Fruit fly (Drosophila melanogaster) whole organism, pupa: ENCODE results near the gene CG11584.

ENCODE experiments used
- CG10348 ChIP-seq: fragments of 200-800 bp; sonication (Bioruptor generic); IDR thresholded peaks from 2 replicates; pipeline ENCODE4 v1.3.6; 2022; ENCODE audit warnings: missing biosample characterization, missing genetic modification characterization
- CG12605 ChIP-seq: fragments of 200-800 bp; sonication (Bioruptor generic); IDR thresholded peaks from 2 replicates; pipeline ENCODE4 v1.3.6; 2022; ENCODE audit warnings: missing biosample characterization, missing genetic modification characterization
- CG13204 ChIP-seq: fragments of 200-800 bp; sonication (Bioruptor generic); optimal IDR thresholded peaks from 2 replicates; lab custom pipeline; 2018; ENCODE audit warnings: missing biosample characterization, mild to moderate bottlenecking, missing genetic modification characterization, moderate library complexity
- CG14655 ChIP-seq: fragments of 200-800 bp; sonication (Bioruptor generic); optimal IDR thresholded peaks from 3 replicates; lab custom pipeline; 2017; ENCODE audit warnings: mild to moderate bottlenecking, missing biosample characterization, missing genetic modification reagents, missing genetic modification characterization
- CG15710 ChIP-seq: fragments of 200-800 bp; sonication (Bioruptor generic); optimal IDR thresholded peaks from 2 replicates; lab custom pipeline; 2018; ENCODE audit warnings: missing biosample characterization, mild to moderate bottlenecking, missing genetic modification characterization, moderate library complexity
- CG17806 ChIP-seq: fragments of 200-800 bp; sonication (Bioruptor generic); optimal IDR thresholded peaks from 2 replicates; lab custom pipeline; 2018; ENCODE audit warnings: missing biosample characterization, mild to moderate bottlenecking, missing genetic modification characterization, moderate library complexity
- CG32121 ChIP-seq: fragments of 200-800 bp; sonication (Bioruptor generic); IDR thresholded peaks from 2 replicates; pipeline ENCODE4 v1.3.6; 2022; ENCODE audit warnings: missing biosample characterization, missing genetic modification characterization
- CG34367 ChIP-seq: fragments of 200-800 bp; sonication (Bioruptor generic); optimal IDR thresholded peaks from 2 replicates; lab custom pipeline; 2018; ENCODE audit warnings: missing biosample characterization, mild to moderate bottlenecking, missing genetic modification characterization
- CG4496 ChIP-seq: fragments of 200-800 bp; sonication (Bioruptor generic); IDR thresholded peaks from 3 replicates; pipeline ENCODE4 v1.3.6; 2022; ENCODE audit warnings: missing biosample characterization, missing genetic modification characterization
- CG8159 ChIP-seq: fragments of 200-800 bp; sonication (Bioruptor generic); optimal IDR thresholded peaks from 3 replicates; lab custom pipeline; 2018; ENCODE audit warnings: missing biosample characterization, mild to moderate bottlenecking, missing genetic modification characterization, moderate library complexity
- CG8301 ChIP-seq: fragments of 200-800 bp; sonication (Bioruptor generic); optimal IDR thresholded peaks from 2 replicates; lab custom pipeline; 2018; ENCODE audit warnings: missing biosample characterization, mild to moderate bottlenecking, missing genetic modification characterization
- CG9948 ChIP-seq: fragments of 200-800 bp; sonication (Bioruptor generic); optimal IDR thresholded peaks from 2 replicates; lab custom pipeline; 2018; ENCODE audit warnings: missing biosample characterization, mild to moderate bottlenecking, missing genetic modification characterization, moderate library complexity
- D1 ChIP-seq: fragments of 200-800 bp; sonication (Bioruptor generic); optimal IDR thresholded peaks from 2 replicates; lab custom pipeline; 2018; ENCODE audit warnings: missing biosample characterization, mild to moderate bottlenecking, missing genetic modification characterization, moderate library complexity
- EcR ChIP-seq: fragments of 200-800 bp; sonication (Bioruptor generic); optimal IDR thresholded peaks from 3 replicates; lab custom pipeline; 2019; ENCODE audit warnings: missing biosample characterization, missing genetic modification characterization, mild to moderate bottlenecking, moderate library complexity, missing genetic modification reagents
- Ets98B ChIP-seq: fragments of 200-800 bp; sonication (Bioruptor generic); IDR thresholded peaks from 2 replicates; pipeline ENCODE4 v1.3.6; 2022; ENCODE audit warnings: missing biosample characterization, missing genetic modification characterization
- Pif1A ChIP-seq: fragments of 200-800 bp; sonication (Bioruptor generic); optimal IDR thresholded peaks from 3 replicates; lab custom pipeline; 2016; ENCODE audit warnings: missing biosample characterization, missing genetic modification characterization
- Pif1B ChIP-seq: fragments of 200-800 bp; sonication (Bioruptor generic); optimal IDR thresholded peaks from 3 replicates; lab custom pipeline; 2016; ENCODE audit warnings: missing biosample characterization, missing genetic modification characterization
- Snoo ChIP-seq: fragments of 200-800 bp; sonication (Bioruptor generic); optimal IDR thresholded peaks from 3 replicates; lab custom pipeline; 2017; ENCODE audit warnings: missing biosample characterization, mild to moderate bottlenecking, missing genetic modification characterization, inconsistent platforms
- fd96Ca ChIP-seq: fragments of 200-800 bp; sonication (Bioruptor generic); IDR thresholded peaks from 3 replicates; pipeline ENCODE4 v1.3.6; 2022; ENCODE audit warnings: missing biosample characterization, missing genetic modification characterization
- gl ChIP-seq: fragments of 200-800 bp; sonication (Bioruptor generic); optimal IDR thresholded peaks from 2 replicates; lab custom pipeline; 2018; ENCODE audit warnings: missing biosample characterization, mild to moderate bottlenecking, missing genetic modification characterization
- rn ChIP-seq: fragments of 200-800 bp; sonication (Bioruptor generic); IDR thresholded peaks from 2 replicates; pipeline ENCODE4 v1.3.6; 2022; ENCODE audit warnings: missing biosample characterization, missing genetic modification characterization

CG11584 gene

DNA sequence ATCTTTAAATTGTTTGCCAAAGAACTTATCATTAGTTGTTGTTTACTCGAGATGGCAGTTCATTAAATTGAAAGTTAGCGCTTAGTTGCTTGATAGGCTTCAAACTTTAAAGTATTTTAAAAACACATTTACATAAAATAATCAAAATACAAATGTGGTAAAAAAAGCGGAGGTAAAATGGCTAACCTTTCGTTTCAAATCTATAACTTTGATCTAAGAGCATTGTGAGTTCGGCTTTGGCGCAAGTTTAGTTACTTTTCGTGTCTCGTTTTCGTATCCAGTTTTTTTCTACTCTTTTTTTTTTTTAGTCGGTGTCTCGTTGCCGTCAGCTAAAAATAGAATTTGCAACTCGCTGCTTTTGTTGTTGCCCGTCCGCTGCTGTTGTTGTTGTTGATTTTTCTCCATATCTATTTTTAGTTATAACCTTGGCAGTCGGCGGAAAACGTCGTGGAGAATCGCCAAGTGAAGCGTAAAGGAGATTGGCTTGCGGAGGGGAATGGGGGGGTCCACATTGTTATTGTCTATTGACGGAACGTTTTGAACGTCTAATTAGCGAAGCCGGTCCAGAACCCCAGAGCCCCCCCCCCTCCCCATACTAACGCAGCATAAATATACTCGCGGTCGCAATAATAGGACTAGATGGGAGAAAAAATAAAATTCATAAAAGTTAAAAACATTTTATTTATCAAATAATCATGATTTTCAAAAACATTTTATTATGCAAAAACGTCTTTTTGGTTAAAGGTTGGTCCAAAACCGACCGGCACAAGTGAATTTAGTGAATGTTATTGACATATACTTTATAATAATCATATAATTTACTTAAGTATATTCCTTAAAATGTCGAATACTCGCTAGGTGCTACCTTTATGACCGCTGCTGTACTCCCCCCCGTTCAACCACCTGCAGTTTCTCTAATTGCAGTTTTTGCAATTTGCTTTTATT is 33.9 kb downstream of the CG11584 start:
- TF ChIP-seq CG13204 (GFP tag; lab: Kevin White, UChicago) (peak; percentile 24), rn (peak; percentile 43; the same call in 1 of the 2 replicates), D1 (no peak), CG8159 (tag; lab: Kevin White, UChicago) (peak; percentile 79), CG12605 (GFP tag; lab: Robert Waterston, UW) (peak; percentile 81), Ets98B (GFP tag; lab: Robert Waterston, UW) (peak; percentile 74), CG8301 (peak; percentile 88), Pif1B (GFP tag; lab: Kevin White, UChicago) (peak; percentile 46), fd96Ca (GFP tag; lab: Robert Waterston, UW) (peak; percentile 57), CG34367 (tag; lab: Kevin White, UChicago) (peak; percentile 64), CG10348 (GFP tag; lab: Robert Waterston, UW) (peak; percentile 41; the same call in 1 of the 2 replicates), EcR (GFP tag; lab: Kevin White, UChicago) (peak; percentile 6), CG15710 (peak; percentile 68), CG14655 (GFP tag; lab: Kevin White, UChicago) (peak; percentile 93), gl (tag; lab: Kevin White, UChicago) (peak; percentile 13), Pif1A (peak; percentile 48), CG17806 (peak; percentile 76), Snoo (peak; percentile 22), CG32121 (GFP tag; lab: Robert Waterston, UW) (peak; percentile 83), CG4496 (peak; percentile 90), CG9948 (tag; lab: Kevin White, UChicago) (peak; percentile 86)

DNA sequence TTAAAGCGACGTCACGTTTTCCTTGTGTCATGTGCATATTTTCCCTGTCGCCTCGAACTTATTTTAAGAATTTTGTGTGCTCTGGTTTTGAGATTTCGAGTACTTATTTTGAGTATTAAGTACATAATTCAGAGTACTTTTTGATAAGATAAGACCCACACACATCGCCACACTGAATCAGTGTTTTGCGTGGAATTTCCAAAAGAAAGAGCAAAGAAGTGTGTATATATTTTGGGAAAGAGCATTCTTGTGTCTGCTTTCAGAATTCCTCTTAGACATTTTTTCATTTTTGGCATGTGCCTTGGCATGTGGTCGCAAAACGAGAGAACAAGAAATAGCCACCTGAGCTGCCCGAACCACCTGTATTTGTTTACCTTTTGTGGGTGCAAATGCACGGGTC is 35.0 kb downstream of the CG11584 start:
- TF ChIP-seq EcR (GFP tag; lab: Kevin White, UChicago) = no peak
- peak; percentile 43 for TF ChIP-seq CG14655 (GFP tag; lab: Kevin White, UChicago)
- no peak for TF ChIP-seq CG10348 (GFP tag; lab: Robert Waterston, UW)
- TF ChIP-seq CG15710 = peak; percentile 6
- no peak for TF ChIP-seq Snoo
- TF ChIP-seq CG34367 (tag; lab: Kevin White, UChicago) = no peak
- peak; percentile 31; the same call in 1 of the 2 replicates for TF ChIP-seq Ets98B (GFP tag; lab: Robert Waterston, UW)
- TF ChIP-seq CG4496 = 0 out of 3 replicates have a peak, but pooled peaks have one; percentile 21
- no peak for TF ChIP-seq CG13204 (GFP tag; lab: Kevin White, UChicago)
- no peak; the same call in 2 of the 3 replicates for TF ChIP-seq fd96Ca (GFP tag; lab: Robert Waterston, UW)
- peak; percentile 27; the same call in 1 of the 2 replicates for TF ChIP-seq CG12605 (GFP tag; lab: Robert Waterston, UW)
- TF ChIP-seq Pif1A = no peak
- TF ChIP-seq CG32121 (GFP tag; lab: Robert Waterston, UW) = peak; percentile 51
- no peak for TF ChIP-seq Pif1B (GFP tag; lab: Kevin White, UChicago)
- TF ChIP-seq CG9948 (tag; lab: Kevin White, UChicago) = no peak
- TF ChIP-seq CG17806 = no peak
- TF ChIP-seq CG8159 (tag; lab: Kevin White, UChicago) = no peak
- TF ChIP-seq CG8301 = peak; percentile 31
- TF ChIP-seq D1 = no peak
- TF ChIP-seq gl (tag; lab: Kevin White, UChicago) = no peak
- no peak for TF ChIP-seq rn

DNA sequence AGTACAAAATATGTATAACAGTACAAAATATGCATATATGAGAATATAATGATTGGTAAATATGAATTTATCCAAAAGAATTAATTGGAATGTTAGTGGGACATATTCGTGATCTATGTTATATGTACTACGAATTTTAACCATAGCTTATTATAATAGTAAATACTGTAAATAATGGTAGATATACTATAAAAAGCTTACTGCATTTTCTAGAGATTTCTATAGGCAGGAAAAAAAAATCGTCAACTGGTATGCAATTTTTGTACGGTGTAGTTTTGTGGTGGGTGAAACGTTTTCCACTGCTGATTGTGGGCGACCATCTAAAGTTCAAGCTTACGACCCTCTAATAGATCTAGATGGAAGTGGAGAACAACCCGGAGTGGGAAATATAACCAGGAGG is 36.0 kb downstream of the CG11584 start:
- TF ChIP-seq CG4496 = 0 out of 3 replicates have a peak, but pooled peaks have one; percentile 7
- peak; percentile 16 for TF ChIP-seq CG8301
- TF ChIP-seq gl (tag; lab: Kevin White, UChicago) = no peak

DNA sequence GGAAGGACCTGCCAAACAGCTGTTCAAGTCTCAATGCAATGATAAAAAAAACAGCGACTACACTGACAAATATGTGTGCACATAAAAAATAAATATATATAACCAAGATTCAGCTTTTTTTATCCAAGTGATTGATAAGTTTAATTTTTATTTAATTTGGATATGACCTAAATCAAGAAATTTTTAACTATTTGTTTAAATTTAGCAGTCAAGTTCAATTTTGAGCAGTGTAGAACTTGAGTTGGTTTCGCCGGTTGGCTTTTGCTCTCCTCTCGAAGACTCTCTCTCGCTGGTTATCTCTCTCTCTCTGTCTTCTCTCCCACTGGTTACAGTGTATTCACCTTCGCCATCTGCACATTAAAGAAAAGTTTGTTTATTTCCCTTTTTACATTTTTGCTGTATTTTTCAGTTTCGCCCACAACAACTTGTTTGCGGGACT is 37.2 kb downstream of the CG11584 start:
- TF ChIP-seq rn (peak; percentile 92), CG8159 (tag; lab: Kevin White, UChicago) (peak; percentile 98), CG15710 (peak; percentile 98), CG8301 (peak; percentile 93), CG17806 (peak; percentile 98), EcR (GFP tag; lab: Kevin White, UChicago) (peak; percentile 93), CG34367 (tag; lab: Kevin White, UChicago) (peak; percentile 97), D1 (peak; percentile 95), CG10348 (GFP tag; lab: Robert Waterston, UW) (peak; percentile 59; the same call in 1 of the 2 replicates), fd96Ca (GFP tag; lab: Robert Waterston, UW) (peak; percentile 86), Pif1A (peak; percentile 94), CG14655 (GFP tag; lab: Kevin White, UChicago) (peak; percentile 95), gl (tag; lab: Kevin White, UChicago) (peak; percentile 92), Pif1B (GFP tag; lab: Kevin White, UChicago) (peak; percentile 91), Ets98B (GFP tag; lab: Robert Waterston, UW) (peak; percentile 94), CG13204 (GFP tag; lab: Kevin White, UChicago) (peak; percentile 93), Snoo (peak; percentile 97), CG4496 (peak; percentile 97), CG9948 (tag; lab: Kevin White, UChicago) (peak; percentile 97), CG12605 (GFP tag; lab: Robert Waterston, UW) (peak; percentile 96), CG32121 (GFP tag; lab: Robert Waterston, UW) (peak; percentile 95)

DNA sequence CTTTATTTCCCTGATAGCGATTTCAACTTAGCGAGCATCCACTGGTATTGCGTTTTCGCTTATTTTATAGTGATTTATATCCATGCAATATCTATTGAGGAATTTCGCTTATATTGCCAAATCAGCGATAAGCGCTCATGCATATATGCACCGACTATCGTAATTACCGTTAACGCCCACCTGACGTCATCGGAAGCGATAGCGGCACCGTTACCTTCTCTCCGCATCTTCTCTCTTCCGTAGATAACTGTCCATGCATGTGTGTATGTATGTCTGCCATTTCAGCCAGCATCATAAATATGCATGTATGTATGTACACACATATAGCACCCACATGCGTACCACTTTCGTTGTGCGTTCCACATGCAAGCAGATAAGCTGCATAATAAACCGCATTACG is 40.4 kb downstream of the CG11584 start:
- TF ChIP-seq CG14655 (GFP tag; lab: Kevin White, UChicago) (no peak), CG13204 (GFP tag; lab: Kevin White, UChicago) (peak; percentile 7), EcR (GFP tag; lab: Kevin White, UChicago) (no peak), Snoo (no peak), CG15710 (no peak)
